Worm (Caenorhabditis elegans) whole organism, young adult: Measurements from ENCODE around the gene exos-7.

Experiments used
- B0261.1 ChIP-seq: sonication (generic microtip); optimal IDR thresholded peaks from 2 replicates; lab custom pipeline; 2016; ENCODE audit warnings: mild to moderate bottlenecking, missing genetic modification characterization, moderate library complexity, missing compliant biosample characterization
- C17E4.6 ChIP-seq: fragments of 200-800 bp; sonication (Bioruptor generic); IDR thresholded peaks from 2 replicates; pipeline ENCODE4 v1.3.6; 2022; ENCODE audit warnings: missing genetic modification reagents, missing genetic modification characterization, missing compliant biosample characterization
- D2030.7 ChIP-seq: fragments of 200-800 bp; sonication (Bioruptor generic); IDR thresholded peaks from 2 replicates; pipeline ENCODE4 v1.3.6; 2022; ENCODE audit warnings: missing genetic modification reagents, missing genetic modification characterization, missing compliant biosample characterization
- F10E7.11 ChIP-seq: sonication (generic microtip); optimal IDR thresholded peaks from 2 replicates; lab custom pipeline; 2017; ENCODE audit warnings: mild to moderate bottlenecking, missing genetic modification characterization, moderate library complexity, missing compliant biosample characterization
- F39B2.1 ChIP-seq: fragments of 200-800 bp; sonication (Bioruptor generic); IDR thresholded peaks from 2 replicates; pipeline ENCODE4 v1.3.6; 2022; ENCODE audit warnings: missing genetic modification reagents, missing genetic modification characterization, missing compliant biosample characterization
- F49E8.2 ChIP-seq: sonication (generic microtip); optimal IDR thresholded peaks from 3 replicates; lab custom pipeline; 2017; ENCODE audit warnings: missing genetic modification characterization, mild to moderate bottlenecking, missing compliant biosample characterization, antibody characterized with exemption, moderate library complexity; ENCODE audit not compliant: insufficient read depth
- F52B5.7 ChIP-seq: sonication (generic microtip); optimal IDR thresholded peaks from 2 replicates; lab custom pipeline; 2016; ENCODE audit warnings: mild to moderate bottlenecking, missing genetic modification characterization, missing compliant biosample characterization
- F55B11.4 ChIP-seq: sonication (generic microtip); optimal IDR thresholded peaks from 2 replicates; lab custom pipeline; 2016; ENCODE audit warnings: missing compliant biosample characterization, missing genetic modification characterization, borderline replicate concordance; ENCODE audit not compliant: insufficient read depth
- K11D2.4 ChIP-seq: fragments of 200-800 bp; sonication (Bioruptor generic); IDR thresholded peaks from 2 replicates; pipeline ENCODE4 v1.3.6; 2022; ENCODE audit warnings: missing genetic modification reagents, missing genetic modification characterization, missing compliant biosample characterization
- Y79H2A.3 ChIP-seq: fragments of 200-800 bp; sonication (Bioruptor generic); conservative IDR thresholded peaks from 2 replicates; pipeline ENCODE4 v1.3.6; 2022; ENCODE audit warnings: missing genetic modification reagents, missing genetic modification characterization, missing compliant biosample characterization
- ZK185.1 ChIP-seq: sonication (generic microtip); optimal IDR thresholded peaks from 2 replicates; lab custom pipeline; 2016; ENCODE audit warnings: mild to moderate bottlenecking, missing genetic modification characterization, missing compliant biosample characterization; ENCODE audit not compliant: poor library complexity, severe bottlenecking
- ama-1 ChIP-seq, 3 experiments: fragments of 150-350 bp in 1 of 3; sonication (generic microtip) in 2 of 3; optimal IDR thresholded peaks; 2 replicates each; lab custom pipeline; 2014 to 2018; ENCODE audit warnings: missing biosample characterization in 2 of 3, missing genetic modification characterization in 2 of 3, missing genetic modification reagents in 2 of 3
- attf-3 ChIP-seq: fragments of 200-800 bp; sonication (Bioruptor generic); conservative IDR thresholded peaks from 2 replicates; pipeline ENCODE4 v1.3.6; 2022; ENCODE audit warnings: missing genetic modification reagents, missing genetic modification characterization, missing compliant biosample characterization
- attf-5 ChIP-seq: fragments of 200-800 bp; sonication (Bioruptor generic); optimal IDR thresholded peaks from 2 replicates; lab custom pipeline; 2018; ENCODE audit warnings: mild to moderate bottlenecking, missing genetic modification characterization, missing compliant biosample characterization
- ceh-27 ChIP-seq: fragments of 200-800 bp; sonication (Bioruptor generic); optimal IDR thresholded peaks from 2 replicates; lab custom pipeline; 2018; ENCODE audit warnings: mild to moderate bottlenecking, missing genetic modification characterization, moderate library complexity, missing compliant biosample characterization
- ceh-58 ChIP-seq: fragments of 200-800 bp; sonication (Bioruptor generic); IDR thresholded peaks from 2 replicates; pipeline ENCODE4 v1.3.6; 2022; ENCODE audit warnings: missing genetic modification characterization, missing compliant biosample characterization
- die-1 ChIP-seq: sonication (generic microtip); optimal IDR thresholded peaks from 2 replicates; lab custom pipeline; 2016; ENCODE audit warnings: missing genotype, mild to moderate bottlenecking, missing genetic modification characterization, missing compliant biosample characterization
- dox-1 ChIP-seq: fragments of 200-800 bp; sonication (Bioruptor generic); IDR thresholded peaks from 2 replicates; pipeline ENCODE4 v1.3.6; 2022; ENCODE audit warnings: missing genetic modification reagents, missing genetic modification characterization, missing compliant biosample characterization
- dpl-1 ChIP-seq: fragments of 150-350 bp; optimal IDR thresholded peaks from 2 replicates; lab custom pipeline; 2014; ENCODE audit warnings: missing biosample characterization, missing genetic modification reagents, missing genetic modification characterization
- egl-44 ChIP-seq: fragments of 200-800 bp; sonication (Bioruptor generic); IDR thresholded peaks from 2 replicates; pipeline ENCODE4 v1.3.6; 2022; ENCODE audit warnings: missing genetic modification reagents, missing genetic modification characterization, missing compliant biosample characterization
- ekl-4 ChIP-seq: fragments of 200-800 bp; sonication (Bioruptor generic); IDR thresholded peaks from 2 replicates; pipeline ENCODE4 v1.3.6; 2022; ENCODE audit warnings: missing genetic modification reagents, missing genetic modification characterization, missing compliant biosample characterization
- hlh-26 ChIP-seq: fragments of 200-800 bp; sonication (Bioruptor generic); conservative IDR thresholded peaks from 2 replicates; pipeline ENCODE4 v1.3.6; 2022; ENCODE audit warnings: missing genetic modification reagents, missing genetic modification characterization, missing compliant biosample characterization
- hsf-1 ChIP-seq: fragments of 200-800 bp; sonication (Bioruptor generic); IDR thresholded peaks from 2 replicates; pipeline ENCODE4 v1.3.6; 2022; ENCODE audit warnings: missing genetic modification reagents, missing genetic modification characterization, missing compliant biosample characterization
- lin-54 ChIP-seq: fragments of 200-800 bp; sonication (Bioruptor generic); optimal IDR thresholded peaks from 2 replicates; lab custom pipeline; 2018; ENCODE audit warnings: mild to moderate bottlenecking, missing genetic modification characterization, missing compliant biosample characterization
- lsl-1 ChIP-seq: fragments of 200-800 bp; sonication (Bioruptor generic); optimal IDR thresholded peaks from 2 replicates; lab custom pipeline; 2018; ENCODE audit warnings: mild to moderate bottlenecking, missing genetic modification characterization, moderate library complexity, missing compliant biosample characterization
- pbrm-1 ChIP-seq: fragments of 200-800 bp; sonication (Bioruptor generic); IDR thresholded peaks from 2 replicates; pipeline ENCODE4 v1.3.6; 2022; ENCODE audit warnings: missing genetic modification reagents, missing genetic modification characterization, missing compliant biosample characterization
- rpc-1 ChIP-seq, 2 experiments: fragments of 150-350 bp in 1 of 2; sonication (generic microtip) in 1 of 2; optimal IDR thresholded peaks; 2 replicates each; lab custom pipeline; 2014 to 2018; ENCODE audit warnings: missing biosample characterization in 1 of 2, missing genetic modification characterization in 1 of 2, missing genetic modification reagents in 1 of 2, missing genotype in 1 of 2
- sdz-38 ChIP-seq: sonication (generic microtip); optimal IDR thresholded peaks from 2 replicates; lab custom pipeline; 2016; ENCODE audit warnings: missing genotype, missing genetic modification characterization, missing compliant biosample characterization
- snpc-1.1 ChIP-seq: sonication (generic microtip); optimal IDR thresholded peaks from 2 replicates; lab custom pipeline; 2017; ENCODE audit warnings: missing genetic modification characterization, mild to moderate bottlenecking, missing compliant biosample characterization, antibody characterized with exemption, moderate library complexity, missing genotype, missing genetic modification reagents; ENCODE audit not compliant: insufficient read depth
- snpc-3.4 ChIP-seq: sonication (generic microtip); optimal IDR thresholded peaks from 2 replicates; lab custom pipeline; 2017; ENCODE audit warnings: missing genetic modification characterization, mild to moderate bottlenecking, missing compliant biosample characterization, antibody characterized with exemption, moderate library complexity, missing genotype, missing genetic modification reagents
- snpc-4 ChIP-seq, 5 experiments: fragments of 150-350 bp in 1 of 5; sonication (generic microtip) in 4 of 5; optimal IDR thresholded peaks; 2 replicates each; lab custom pipeline; 2014 to 2018; ENCODE audit warnings: missing genetic modification characterization in 5 of 5, missing biosample characterization in 3 of 5, antibody characterized with exemption in 2 of 5, mild to moderate bottlenecking in 2 of 5, missing compliant biosample characterization in 2 of 5, missing genotype in 2 of 5, moderate library complexity in 2 of 5, missing genetic modification reagents in 1 of 5
- tlf-1 ChIP-seq: fragments of 200-800 bp; sonication (Bioruptor generic); optimal IDR thresholded peaks from 2 replicates; lab custom pipeline; 2018; ENCODE audit warnings: mild to moderate bottlenecking, missing genetic modification characterization, missing compliant biosample characterization
- unc-130 ChIP-seq: sonication (generic microtip); optimal IDR thresholded peaks from 2 replicates; lab custom pipeline; 2016; ENCODE audit warnings: missing genetic modification reagents, missing genetic modification characterization, missing compliant biosample characterization
- xnd-1 ChIP-seq: sonication (generic microtip); optimal IDR thresholded peaks from 2 replicates; lab custom pipeline; 2016; ENCODE audit warnings: missing genotype, missing genetic modification reagents, missing genetic modification characterization, missing compliant biosample characterization

exos-7 gene

ce11 chrV:20824962-20825609 lies 13.6 kb upstream of the exos-7 start, which contains the start of the genes gcy-22 and grl-14:
Gene gcy-22 (minus strand): TSS chrV:20825062.
Gene grl-14 (plus strand): TSS chrV:20825559.
- TF ChIP-seq K11D2.4 (no peak), tlf-1 (no peak), lsl-1 (GFP tag; lab: Kevin White, UChicago) (no peak), snpc-3.4 (tag; lab: Kevin White, UChicago) (no peak), attf-5 (GFP tag; lab: Kevin White, UChicago) (no peak), F49E8.2 (no peak), die-1 (tag; lab: Kevin White, UChicago) (no peak), egl-44 (GFP tag; lab: Robert Waterston, UW) (no peak), unc-130 (GFP tag; lab: Kevin White, UChicago) (no peak), dpl-1 (GFP tag; lab: Kevin White, UChicago) (no peak), dox-1 (GFP tag; lab: Robert Waterston, UW) (no peak), ceh-27 (GFP tag; lab: Kevin White, UChicago) (no peak), snpc-1.1 (tag; lab: Kevin White, UChicago) (no peak), D2030.7 (GFP tag; lab: Robert Waterston, UW) (no peak), B0261.1 (tag; lab: Kevin White, UChicago) (no peak)

- TF ChIP-seq ekl-4 (no peak), ZK185.1 (tag; lab: Kevin White, UChicago) (no peak), ceh-58 (GFP tag; lab: Robert Waterston, UW) (no peak), attf-3 (GFP tag; lab: Robert Waterston, UW) (no peak), pbrm-1 (no peak), C17E4.6 (GFP tag; lab: Robert Waterston, UW) (no peak), rpc-1 (optimal IDR thresholded peaks at IDR 0.05; lab: Kevin White, UChicago) (no peak), rpc-1 (tag; optimal IDR thresholded peaks at IDR 0.05; lab: Kevin White, UChicago) (no peak), xnd-1 (tag; lab: Kevin White, UChicago) (no peak), snpc-3.4 (tag; lab: Kevin White, UChicago) (no peak), sdz-38 (tag; lab: Kevin White, UChicago) (no peak), F52B5.7 (tag; lab: Kevin White, UChicago) (no peak), snpc-4 (GFP tag; optimal IDR thresholded peaks at IDR 0.05; lab: Kevin White, UChicago) (no peak), snpc-4 (tag; optimal IDR thresholded peaks at IDR 0.05; lab: Kevin White, UChicago) (no peak), ama-1 (optimal IDR thresholded peaks at IDR 0.05; lab: Kevin White, UChicago) (no peak), ama-1 (GFP tag; optimal IDR thresholded peaks at IDR 0.05; lab: Kevin White, UChicago) (no peak), F10E7.11 (tag; lab: Kevin White, UChicago) (no peak), lin-54 (GFP tag; lab: Kevin White, UChicago) (no peak), hsf-1 (no peak), F39B2.1 (GFP tag; lab: Robert Waterston, UW) (no peak), F55B11.4 (tag; lab: Kevin White, UChicago) (no peak), Y79H2A.3 (GFP tag; lab: Robert Waterston, UW) (no peak), hlh-26 (GFP tag; lab: Robert Waterston, UW) (no peak)
- TF ChIP-seq, all 124 proteins: peak for 0
Measured at ce11 chrV:20826618-20827017, 12.0 kb upstream of the exos-7 start.
